Fruit fly (Drosophila melanogaster) S2 (cell line): ENCODE results near the gene Rga.

Experiments used
- CG8478 ChIP-seq: fragments of >200 bp; optimal IDR thresholded peaks from 2 replicates; lab custom pipeline; 2018
- CTCF ChIP-seq, 2 experiments: fragments of >200 bp; optimal IDR thresholded peaks; 2 replicates each; lab custom pipeline; 2018

dm6 chr3R:5633437-5633836 is 20.5 kb upstream of the Rga start, which contains the start of gene CG12171:
- TF ChIP-seq CG8478 (lab: Kevin White, UChicago) (no peak), CTCF (optimal IDR thresholded peaks at IDR 0.05; lab: Kevin White, UChicago) (no peak)
